Worm (Caenorhabditis elegans) whole organism, L4/young adult: ENCODE results near the gene math-33.
A peak's percentile ranks its signal among the peaks of the same experiment; 100 is the strongest.

Experiments used
- W03F9.2 ChIP-seq: fragments of 150-350 bp; optimal IDR thresholded peaks from 2 replicates; lab custom pipeline; 2014; ENCODE audit warnings: missing biosample characterization, missing genetic modification characterization
- dao-5 ChIP-seq: sonication (generic microtip); optimal IDR thresholded peaks from 2 replicates; lab custom pipeline; 2016; ENCODE audit warnings: missing genotype, missing genetic modification characterization, moderate library complexity, missing compliant biosample characterization
- him-1 ChIP-seq: sonication (generic microtip); optimal IDR thresholded peaks from 2 replicates; lab custom pipeline; 2016; ENCODE audit warnings: missing genotype, missing genetic modification reagents, missing genetic modification characterization, missing compliant biosample characterization

Gene math-33

DNA sequence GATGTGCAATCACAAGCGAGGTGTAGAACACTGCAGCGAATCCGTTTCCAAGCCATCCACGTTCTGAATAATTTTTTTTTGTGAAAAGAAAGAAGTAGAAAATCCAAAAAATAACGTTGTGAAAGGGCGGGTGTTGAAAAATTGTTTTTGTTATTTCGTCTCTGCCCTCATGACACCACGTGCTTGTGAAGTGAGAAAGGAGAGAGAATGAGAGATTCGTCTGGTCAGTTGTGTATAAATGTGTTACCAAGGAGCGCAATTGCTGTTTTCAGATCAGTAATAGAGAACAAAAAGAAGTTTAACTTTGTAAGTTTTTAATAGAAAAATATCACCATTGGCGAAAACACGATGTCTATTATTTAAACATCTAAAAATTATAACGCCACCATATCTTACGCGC is 7.5 kb downstream of the math-33 start:
- TF ChIP-seq W03F9.2 (no peak), dao-5 (no peak), him-1 (tag; lab: Kevin White, UChicago) (no peak)

DNA sequence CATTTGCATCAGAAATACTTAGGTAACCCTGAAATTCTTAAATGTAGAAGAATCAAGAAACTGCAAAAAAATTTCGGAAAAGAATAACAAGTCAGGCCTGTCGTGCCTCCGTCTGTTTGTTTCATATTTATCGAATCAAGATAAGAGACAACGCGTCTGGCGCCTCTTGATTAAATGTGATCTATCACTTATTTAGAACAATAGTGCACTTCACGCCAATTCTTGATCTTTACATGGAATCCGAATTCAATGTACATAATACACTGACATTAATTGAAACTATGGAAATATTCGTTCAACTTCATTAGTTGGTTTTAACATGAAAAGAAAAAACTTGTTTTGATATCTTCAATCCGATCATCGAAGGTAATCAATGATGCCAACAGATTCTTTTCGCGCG is 8.8 kb downstream of the math-33 start, which contains the start of gene mboa-2:
mboa-2 (minus strand) TSS at position 28 of the 400 bp plus-strand sequence.
- TF ChIP-seq him-1 (tag; lab: Kevin White, UChicago), result no peak
- TF ChIP-seq dao-5, result no peak
- peak; percentile 12 for TF ChIP-seq W03F9.2

DNA sequence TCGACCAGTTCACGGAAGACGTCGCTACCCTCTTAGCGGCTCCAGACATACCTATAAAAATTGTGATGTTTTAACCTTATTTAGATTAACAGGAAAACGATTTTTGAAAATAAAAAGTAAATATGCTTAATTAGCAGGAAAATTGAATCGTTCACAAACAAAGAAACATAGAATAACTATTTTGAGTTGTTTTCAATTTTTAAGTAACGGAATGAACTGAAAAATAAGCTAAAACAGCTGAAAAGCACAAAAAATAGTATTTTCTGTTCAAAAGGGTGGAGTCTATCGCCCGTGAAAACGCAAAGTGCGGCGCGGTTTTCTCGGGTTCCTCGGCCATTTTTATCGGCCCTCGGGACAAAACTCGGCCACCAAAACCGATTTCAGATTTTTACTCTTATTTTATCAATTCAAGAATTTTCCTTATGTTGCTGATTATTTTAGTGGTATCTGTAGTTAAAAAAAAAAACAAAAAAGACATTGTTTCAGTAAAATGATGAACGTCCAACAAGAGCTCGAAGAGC is 10.2 kb downstream of the math-33 start, which contains the start of the genes atp-5 and lmtr-3:
atp-5 (minus strand) TSS at position 51 of the 521 bp plus-strand sequence.
lmtr-3 (plus strand) TSS at position 370 of the 521 bp plus-strand sequence.
- TF ChIP-seq him-1 (tag; lab: Kevin White, UChicago), result peak; percentile 34
- peak; percentile 84 for TF ChIP-seq W03F9.2
- TF ChIP-seq dao-5, result no peak

DNA sequence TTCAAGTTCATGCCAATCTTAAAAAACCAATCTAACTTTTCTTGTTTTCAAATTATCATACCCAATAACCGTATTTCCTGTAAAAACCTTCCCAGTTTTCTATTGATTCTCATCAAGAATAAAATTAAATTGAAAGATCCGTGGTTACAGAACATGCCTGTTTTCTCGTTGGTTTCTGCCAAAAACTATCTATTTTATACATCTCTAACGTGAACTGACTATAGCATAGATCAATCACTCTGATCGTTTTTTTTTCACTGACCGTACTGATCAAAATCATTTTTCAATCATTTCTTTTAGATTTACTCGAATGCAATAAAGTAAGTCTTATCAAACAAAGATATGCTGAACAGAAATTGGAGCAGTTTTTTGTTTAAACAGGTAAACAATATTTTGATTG is 11.2 kb downstream of the math-33 start, which contains the start of gene C06H2.2:
C06H2.2 (plus strand) TSS at position 301 of the 400 bp plus-strand sequence.
- TF ChIP-seq him-1 (tag; lab: Kevin White, UChicago) (no peak), dao-5 (no peak), W03F9.2 (no peak)

DNA sequence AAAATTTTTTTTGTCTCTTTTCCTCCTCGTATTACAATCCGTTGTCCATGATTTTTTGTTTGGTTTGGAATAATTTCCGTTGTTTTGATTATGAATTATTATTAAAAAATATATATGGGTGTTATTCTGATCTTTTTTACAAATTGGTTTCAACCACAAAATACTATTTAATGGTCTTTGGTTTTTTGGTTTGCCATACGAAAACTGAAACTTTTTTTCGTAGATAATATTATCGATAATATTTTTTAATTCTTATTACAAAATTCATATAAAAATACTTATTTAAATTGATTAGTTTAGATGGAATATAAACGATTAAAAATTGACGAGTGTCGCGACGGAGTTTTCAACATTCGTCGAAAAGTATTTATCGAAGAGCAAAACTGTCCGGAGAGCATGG is 13.5 kb downstream of the math-33 start, which contains the start of gene jmjd-5:
jmjd-5 (plus strand) TSS at position 301 of the 400 bp plus-strand sequence.
- TF ChIP-seq dao-5 (no peak), W03F9.2 (no peak), him-1 (tag; lab: Kevin White, UChicago) (no peak)

DNA sequence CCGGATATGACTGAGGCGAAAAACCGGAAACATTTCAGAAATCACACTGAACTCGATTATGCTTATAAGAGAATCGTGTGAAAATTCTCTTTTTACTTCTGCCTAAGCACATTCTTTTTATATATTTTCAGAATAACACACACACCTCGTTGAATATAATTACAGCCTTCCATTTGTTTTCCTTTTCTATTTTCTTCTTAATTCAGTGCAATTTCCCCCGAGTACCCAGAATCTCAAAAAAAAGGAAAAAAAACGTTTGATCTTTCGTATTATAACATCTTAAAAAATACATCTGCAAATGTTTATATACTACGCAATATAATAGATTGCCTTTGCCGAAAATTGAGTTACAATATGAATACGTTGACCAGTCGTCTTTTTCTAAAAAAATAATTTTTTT is 18.1 kb downstream of the math-33 start:
- TF ChIP-seq dao-5 (no peak), him-1 (tag; lab: Kevin White, UChicago) (no peak), W03F9.2 (no peak)

DNA sequence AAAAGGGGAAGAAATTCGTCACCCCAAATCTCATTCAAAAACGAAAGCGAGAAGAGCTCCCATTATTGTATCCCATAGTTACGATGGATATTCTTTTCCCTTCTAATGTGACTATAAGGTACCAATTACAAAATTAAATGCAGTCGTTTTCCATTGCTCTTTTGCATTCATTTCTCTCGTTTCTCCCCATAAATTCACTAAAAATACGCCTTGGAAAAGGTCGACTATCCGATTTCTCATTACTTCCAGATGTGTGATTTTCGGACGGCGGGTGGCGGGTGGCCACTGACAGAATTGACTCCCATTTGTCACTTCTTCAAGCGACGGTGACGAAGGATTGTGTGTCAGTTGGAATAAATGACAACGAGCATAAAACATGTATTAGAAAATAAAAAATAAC is 19.8 kb downstream of the math-33 start:
- no peak for TF ChIP-seq him-1 (tag; lab: Kevin White, UChicago)
- no peak for TF ChIP-seq dao-5
- no peak for TF ChIP-seq W03F9.2

DNA sequence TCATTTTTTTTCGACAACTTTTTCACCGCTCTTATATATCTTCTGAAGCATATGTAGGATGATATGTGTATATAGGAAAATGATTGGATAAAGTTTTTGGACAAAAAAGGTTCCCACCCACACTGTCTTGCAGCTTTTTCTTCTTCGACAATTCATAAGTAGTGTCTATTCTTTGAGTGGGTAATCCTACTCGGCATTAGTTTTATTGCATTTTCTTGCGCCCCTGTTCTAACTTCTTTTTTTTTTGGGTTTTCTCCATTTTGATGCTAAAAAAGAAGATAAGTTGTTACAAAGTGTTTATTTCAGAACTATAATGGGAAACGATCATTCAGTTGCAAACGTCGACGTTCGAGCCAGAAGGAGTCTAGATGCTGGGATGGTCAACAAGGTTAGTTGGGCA is 20.6 kb downstream of the math-33 start, which contains the start of gene glb-3:
glb-3 (plus strand) TSS at position 301 of the 400 bp plus-strand sequence.
- TF ChIP-seq dao-5 (no peak), W03F9.2 (no peak), him-1 (tag; lab: Kevin White, UChicago) (no peak)

DNA sequence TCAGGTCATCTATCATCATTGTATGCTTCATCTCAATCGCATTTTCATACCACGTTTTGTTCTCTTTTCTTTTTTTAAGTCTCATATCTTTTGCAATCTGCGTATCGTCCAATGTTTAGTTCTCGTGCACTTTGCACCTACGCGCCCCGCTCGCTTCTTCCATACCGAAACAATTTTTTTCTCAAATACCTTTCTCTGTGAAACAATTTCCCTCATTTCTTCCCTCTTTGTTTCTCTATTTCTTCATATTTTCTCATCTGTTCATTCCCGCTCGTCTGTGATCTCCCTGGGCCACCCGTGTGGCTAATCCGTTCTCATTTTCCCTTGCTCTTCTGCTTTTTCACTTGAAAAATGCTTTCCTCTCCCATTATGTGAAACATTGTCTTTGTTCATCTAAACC is 26.6 kb downstream of the math-33 start:
- TF ChIP-seq dao-5, result no peak
- TF ChIP-seq W03F9.2, result no peak
- TF ChIP-seq him-1 (tag; lab: Kevin White, UChicago), result no peak

DNA sequence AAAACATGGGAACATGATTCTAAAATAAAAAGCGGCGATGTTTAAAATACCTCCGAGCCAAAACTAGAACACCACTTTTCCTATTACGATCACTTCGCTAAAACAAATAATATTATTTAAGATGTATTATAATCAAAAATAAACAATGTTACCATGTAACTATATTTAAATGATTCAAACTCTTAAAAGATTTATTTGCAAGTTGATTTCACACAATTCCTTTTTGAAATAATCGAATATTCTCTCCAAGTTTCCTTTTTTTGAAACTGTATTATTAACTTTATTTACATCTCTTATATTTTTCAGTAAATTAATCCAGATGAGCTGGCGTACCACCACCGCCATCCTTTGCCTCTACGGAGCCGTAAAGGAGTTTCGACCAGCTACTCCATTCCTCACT is 27.5 kb downstream of the math-33 start, which contains the start of gene folt-1:
folt-1 (plus strand) TSS at position 301 of the 400 bp plus-strand sequence.
- TF ChIP-seq W03F9.2 (no peak), dao-5 (no peak), him-1 (tag; lab: Kevin White, UChicago) (no peak)

DNA sequence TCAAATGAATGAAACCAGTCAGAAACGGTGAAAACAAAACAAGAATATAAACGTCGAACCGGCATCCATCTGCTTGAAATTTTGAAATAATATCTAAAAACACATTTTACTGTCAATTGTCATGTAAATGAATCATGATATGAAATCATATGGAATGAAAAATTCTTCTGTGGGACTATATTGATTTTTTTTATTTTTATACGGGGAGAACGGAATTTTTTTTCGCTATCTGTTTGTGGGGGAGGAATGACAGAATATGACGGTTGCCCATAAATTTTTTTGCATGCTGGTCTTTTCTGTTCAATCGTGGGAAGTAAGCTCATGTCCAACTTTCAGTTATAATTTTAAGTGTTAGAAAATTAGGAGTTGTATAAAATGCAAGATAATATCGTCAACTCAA is 31.0 kb downstream of the math-33 start, which contains the start of gene C06H2.7:
C06H2.7 (minus strand) TSS at position 101 of the 400 bp plus-strand sequence.
- TF ChIP-seq dao-5, result no peak
- TF ChIP-seq W03F9.2, result no peak
- TF ChIP-seq him-1 (tag; lab: Kevin White, UChicago), result no peak

DNA sequence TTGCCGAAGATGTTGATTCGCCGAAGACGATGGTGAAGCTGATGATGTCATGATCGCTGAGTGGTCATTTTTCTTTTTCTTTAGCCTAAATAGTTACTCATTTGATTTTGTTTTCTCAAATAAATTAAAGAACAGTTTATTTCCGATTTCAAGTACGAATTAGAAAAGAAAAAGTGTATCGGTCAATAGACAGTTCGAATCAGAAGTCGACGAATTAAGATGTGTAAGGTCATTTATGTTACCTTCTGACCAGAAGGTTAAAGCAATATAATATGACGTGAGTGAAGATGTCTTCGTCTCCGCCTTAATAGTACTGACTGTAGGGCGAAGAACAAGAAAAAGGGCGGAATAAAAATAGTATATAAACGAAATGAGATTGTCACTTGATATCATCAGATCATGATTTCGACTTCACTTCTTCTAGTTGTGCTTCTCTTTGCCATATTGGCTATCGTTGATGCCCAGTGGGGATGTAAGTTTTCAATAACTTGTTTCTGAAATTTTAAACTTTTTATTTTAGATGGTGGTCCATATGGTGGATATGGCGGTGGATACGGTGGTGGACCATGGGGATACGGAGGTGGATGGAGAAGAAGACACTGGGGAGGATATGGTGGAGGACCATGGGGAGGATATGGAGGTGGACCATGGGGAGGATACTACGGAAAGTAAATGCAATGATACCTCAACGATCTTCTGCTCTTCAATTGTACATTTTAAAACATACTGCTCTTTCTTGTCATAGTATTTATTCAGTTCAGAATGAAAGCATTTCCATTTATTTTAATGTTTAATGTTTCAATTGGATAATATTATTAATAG is 33.5 kb downstream of the math-33 start, which contains the start of the genes T19C4.24 and nlp-33:
T19C4.24 (minus strand) TSS at position 51 of the 822 bp plus-strand sequence.
nlp-33 (plus strand) TSS at position 389 of the 822 bp plus-strand sequence.
- TF ChIP-seq him-1 (tag; lab: Kevin White, UChicago) (no peak), dao-5 (no peak), W03F9.2 (no peak)

DNA sequence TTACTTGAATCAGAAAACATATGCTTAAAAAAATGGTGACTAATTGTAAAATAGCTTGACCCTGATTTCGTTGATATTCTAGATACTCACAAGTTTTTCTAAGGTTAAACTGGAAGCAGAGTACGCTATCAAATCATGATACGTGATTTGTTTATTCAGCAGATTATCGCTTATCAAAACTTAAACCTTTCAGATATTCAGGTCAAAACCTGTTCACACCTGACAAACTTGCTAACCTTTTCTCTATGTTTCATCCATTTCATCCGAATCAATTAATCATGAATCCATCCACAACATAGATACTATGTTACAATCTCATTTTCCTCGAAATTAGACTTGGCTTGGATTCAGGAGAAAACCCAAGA is 34.1 kb downstream of the math-33 start:
- TF ChIP-seq dao-5 (no peak), W03F9.2 (no peak), him-1 (tag; lab: Kevin White, UChicago) (no peak)

DNA sequence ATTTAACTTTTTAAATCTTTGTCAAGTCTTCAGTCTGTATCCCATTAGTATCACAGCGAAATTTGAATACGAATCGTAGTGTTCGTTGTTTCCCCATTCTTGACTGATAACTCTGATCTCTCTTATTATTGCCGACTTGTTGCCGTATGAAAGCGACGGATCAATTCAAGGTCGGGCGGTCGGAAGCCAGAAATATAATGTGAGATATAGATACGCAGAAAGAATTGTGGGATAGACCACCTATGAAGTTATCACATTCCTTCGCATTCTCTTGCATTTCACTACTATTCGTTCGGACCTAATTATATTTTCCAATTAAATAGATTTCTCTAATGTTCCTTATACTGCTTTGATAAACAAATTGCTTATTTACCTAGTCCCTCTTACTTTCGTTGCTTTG is 35.3 kb downstream of the math-33 start:
- TF ChIP-seq dao-5 (no peak), him-1 (tag; lab: Kevin White, UChicago) (no peak), W03F9.2 (no peak)

DNA sequence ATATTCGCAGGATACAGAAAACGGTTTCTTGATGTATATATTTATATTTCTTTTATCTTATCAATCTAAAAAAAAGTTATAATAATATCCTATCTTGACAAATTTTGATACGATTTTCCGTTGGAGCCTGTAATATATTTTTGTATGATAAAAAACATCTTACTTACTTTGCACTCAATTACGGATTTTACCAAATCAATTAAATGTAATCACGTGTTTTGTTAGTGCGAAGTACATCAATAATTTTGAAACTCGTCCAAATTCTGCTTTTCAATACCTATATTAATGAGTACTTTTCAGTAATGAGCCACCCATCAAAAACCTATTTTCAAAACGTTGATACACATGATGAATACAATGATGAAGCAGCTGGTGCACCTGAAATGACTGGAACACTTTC is 35.7 kb downstream of the math-33 start, which contains the start of gene T19C4.1:
T19C4.1 (plus strand) TSS at position 301 of the 400 bp plus-strand sequence.
- TF ChIP-seq him-1 (tag; lab: Kevin White, UChicago) (no peak), dao-5 (no peak), W03F9.2 (no peak)
